Fruit fly (Drosophila melanogaster): ENCODE data around the gene bark.

dm6 chr2L:3833924-3834323, 47.0 kb downstream of the bark start:
- TF ChIP-seq pan (optimal IDR thresholded peaks at IDR 0.05): no peak
- no peak for TF ChIP-seq usp (GFP tag; optimal IDR thresholded peaks at IDR 0.05)
